Fruit fly (Drosophila melanogaster) whole organism, embryonic: Measurements from ENCODE around the gene CG12289.

Experiments used
- Ada2b ChIP-seq: fragments of 200-800 bp; sonication (Bioruptor generic); IDR thresholded peaks from 2 replicates; pipeline ENCODE4 v1.3.6; 2022; ENCODE audit warnings: missing biosample characterization, missing genetic modification characterization
- CG15696 ChIP-seq: fragments of 200-800 bp; sonication (Bioruptor generic); optimal IDR thresholded peaks from 2 replicates; lab custom pipeline; 2019; ENCODE audit warnings: missing biosample characterization, mild to moderate bottlenecking, missing genetic modification characterization, moderate library complexity
- CG16815 ChIP-seq: fragments of 200-800 bp; sonication (Bioruptor generic); optimal IDR thresholded peaks from 3 replicates; lab custom pipeline; 2017; ENCODE audit warnings: missing biosample characterization, mild to moderate bottlenecking, missing genetic modification characterization
- CG18619 ChIP-seq: fragments of 200-800 bp; sonication (Bioruptor generic); optimal IDR thresholded peaks from 3 replicates; lab custom pipeline; 2017; ENCODE audit warnings: missing biosample characterization, mild to moderate bottlenecking, missing genetic modification characterization
- CG2199 ChIP-seq: fragments of 200-800 bp; sonication (Bioruptor generic); IDR thresholded peaks from 3 replicates; pipeline ENCODE4 v1.3.6; 2022; ENCODE audit warnings: missing biosample characterization, missing genetic modification characterization
- CG2712 ChIP-seq: fragments of 200-800 bp; optimal IDR thresholded peaks from 3 replicates; lab custom pipeline; 2019; ENCODE audit warnings: missing biosample characterization, mild to moderate bottlenecking, missing genetic modification characterization, moderate library complexity
- CG32532 ChIP-seq: fragments of 200-800 bp; sonication (Bioruptor generic); IDR thresholded peaks from 2 replicates; pipeline ENCODE4 v1.3.6; 2022; ENCODE audit warnings: missing biosample characterization, missing genetic modification characterization
- CG4617 ChIP-seq: fragments of 200-800 bp; sonication (Bioruptor generic); optimal IDR thresholded peaks from 3 replicates; lab custom pipeline; 2016; ENCODE audit warnings: missing biosample characterization, missing genetic modification characterization, borderline replicate concordance
- CG5953 ChIP-seq: fragments of 200-800 bp; sonication (Bioruptor generic); IDR thresholded peaks from 2 replicates; pipeline ENCODE4 v1.3.6; 2022; ENCODE audit warnings: missing biosample characterization, missing genetic modification characterization
- CG8290 ChIP-seq, 3 experiments: fragments of 200-800 bp; sonication (Bioruptor generic); optimal IDR thresholded peaks; 2 replicates each; lab custom pipeline; 2016 to 2019; ENCODE audit warnings: missing biosample characterization in 3 of 3, missing genetic modification characterization in 3 of 3, mild to moderate bottlenecking in 2 of 3, moderate library complexity in 1 of 3
- CTCF ChIP-seq: fragments of 200-800 bp; sonication (Bioruptor generic); optimal IDR thresholded peaks from 2 replicates; lab custom pipeline; 2017; ENCODE audit warnings: missing biosample characterization, mild to moderate bottlenecking, missing genetic modification characterization, moderate library complexity
- D19A ChIP-seq: fragments of 200-800 bp; optimal IDR thresholded peaks from 3 replicates; lab custom pipeline; 2019; ENCODE audit warnings: missing biosample characterization, mild to moderate bottlenecking, missing genetic modification characterization, moderate library complexity
- Drgx ChIP-seq: fragments of 200-800 bp; sonication (Bioruptor generic); IDR thresholded peaks from 2 replicates; pipeline ENCODE4 v1.3.6; 2022; ENCODE audit warnings: missing biosample characterization, missing genetic modification characterization
- Hey ChIP-seq: fragments of 200-800 bp; sonication (Bioruptor generic); optimal IDR thresholded peaks from 3 replicates; lab custom pipeline; 2018; ENCODE audit warnings: missing biosample characterization, mild to moderate bottlenecking, missing genetic modification characterization
- Jarid2 ChIP-seq: fragments of 200-800 bp; sonication (Bioruptor generic); optimal IDR thresholded peaks from 3 replicates; lab custom pipeline; 2017; ENCODE audit warnings: mild to moderate bottlenecking, missing biosample characterization, missing genetic modification reagents, missing genetic modification characterization
- MBD-R2 ChIP-seq: fragments of 200-800 bp; sonication (Bioruptor generic); IDR thresholded peaks from 2 replicates; pipeline ENCODE4 v1.3.6; 2022; ENCODE audit warnings: missing biosample characterization, missing genetic modification characterization
- Med ChIP-seq: fragments of 200-800 bp; sonication (Bioruptor generic); peaks from one replicate; lab custom pipeline; 2016; ENCODE audit warnings: missing biosample characterization, missing genetic modification characterization, mild to moderate bottlenecking, inconsistent platforms, moderate library complexity
- Nf-YB ChIP-seq: fragments of 200-800 bp; sonication (Bioruptor generic); optimal IDR thresholded peaks from 3 replicates; lab custom pipeline; 2019; ENCODE audit warnings: missing biosample characterization, mild to moderate bottlenecking, missing genetic modification characterization, moderate library complexity
- Oaz ChIP-seq: fragments of 200-800 bp; sonication (Bioruptor generic); IDR thresholded peaks from 2 replicates; pipeline ENCODE4 v1.3.6; 2022; ENCODE audit warnings: missing biosample characterization, missing genetic modification characterization
- Sox102F ChIP-seq: fragments of 200-800 bp; sonication (Bioruptor generic); optimal IDR thresholded peaks from 2 replicates; lab custom pipeline; 2018; ENCODE audit warnings: missing biosample characterization, mild to moderate bottlenecking, missing genetic modification characterization, moderate library complexity
- chm ChIP-seq: fragments of 200-800 bp; sonication (Bioruptor generic); IDR thresholded peaks from 2 replicates; pipeline ENCODE4 v1.3.6; 2022; ENCODE audit warnings: missing biosample characterization, missing genetic modification characterization
- ci ChIP-seq: fragments of 200-800 bp; sonication (Bioruptor generic); IDR thresholded peaks from 3 replicates; pipeline ENCODE4 v1.3.6; 2022; ENCODE audit warnings: missing biosample characterization, missing genetic modification characterization
- crc ChIP-seq: fragments of 200-800 bp; sonication (Bioruptor generic); optimal IDR thresholded peaks from 2 replicates; lab custom pipeline; 2016; ENCODE audit warnings: missing biosample characterization, missing genetic modification characterization
- dimm ChIP-seq: fragments of 200-800 bp; sonication (Bioruptor generic); IDR thresholded peaks from 2 replicates; pipeline ENCODE4 v1.3.6; 2022; ENCODE audit warnings: missing biosample characterization, missing genetic modification characterization
- eve ChIP-seq, 2 experiments: fragments of >200 bp; optimal IDR thresholded peaks; 2 replicates each; lab custom pipeline; 2017; ENCODE audit warnings: missing biosample characterization in 2 of 2, missing genetic modification characterization in 2 of 2
- ewg ChIP-seq: fragments of 200-800 bp; sonication (Bioruptor generic); optimal IDR thresholded peaks from 3 replicates; lab custom pipeline; 2017; ENCODE audit warnings: mild to moderate bottlenecking, missing biosample characterization, missing genetic modification reagents, missing genetic modification characterization
- fd64A ChIP-seq: fragments of 200-800 bp; sonication (Bioruptor generic); optimal IDR thresholded peaks from 3 replicates; lab custom pipeline; 2018; ENCODE audit warnings: missing biosample characterization, mild to moderate bottlenecking, missing genetic modification characterization
- grn ChIP-seq: fragments of 200-800 bp; sonication (Bioruptor generic); optimal IDR thresholded peaks from 3 replicates; lab custom pipeline; 2017; ENCODE audit warnings: missing biosample characterization, missing genetic modification characterization
- kay ChIP-seq: fragments of 200-800 bp; sonication (Bioruptor generic); optimal IDR thresholded peaks from 2 replicates; lab custom pipeline; 2016; ENCODE audit warnings: missing biosample characterization, missing genetic modification characterization
- lov ChIP-seq, 2 experiments: fragments of 200-800 bp in 1 of 2; fragments of >200 bp in 1 of 2; sonication (Bioruptor generic) in 1 of 2; IDR thresholded peaks in 1 of 2; optimal IDR thresholded peaks in 1 of 2; 2 replicates in 1 of 2; 3 replicates in 1 of 2; pipeline versions ENCODE4 v1.3.6 to Lab custom; 2017 to 2022; ENCODE audit warnings: missing biosample characterization in 1 of 2, missing genetic modification characterization in 1 of 2
- nerfin-2 ChIP-seq: fragments of 200-800 bp; sonication (Bioruptor generic); IDR thresholded peaks from 2 replicates; pipeline ENCODE4 v1.3.6; 2022; ENCODE audit warnings: missing biosample characterization, missing genetic modification characterization; ENCODE audit not compliant: partially characterized antibody
- nom ChIP-seq: fragments of 200-800 bp; sonication (Bioruptor generic); optimal IDR thresholded peaks from 2 replicates; lab custom pipeline; 2017; ENCODE audit warnings: missing biosample characterization, missing genetic modification characterization, mild to moderate bottlenecking, moderate library complexity, missing genetic modification reagents
- pros ChIP-seq: fragments of 200-800 bp; sonication (Bioruptor generic); optimal IDR thresholded peaks from 3 replicates; lab custom pipeline; 2019; ENCODE audit warnings: missing biosample characterization, mild to moderate bottlenecking, missing genetic modification characterization, moderate library complexity
- sens ChIP-seq: fragments of 200-800 bp; sonication (Bioruptor generic); peaks from one replicate; lab custom pipeline; 2016; ENCODE audit warnings: missing biosample characterization, missing genetic modification characterization
- sr ChIP-seq: fragments of 200-800 bp; sonication (Bioruptor generic); IDR thresholded peaks from 3 replicates; pipeline ENCODE4 v1.3.6; 2022; ENCODE audit warnings: missing biosample characterization, missing genetic modification characterization
- stwl ChIP-seq: fragments of 200-800 bp; sonication (Bioruptor generic); optimal IDR thresholded peaks from 3 replicates; lab custom pipeline; 2018; ENCODE audit warnings: missing biosample characterization, mild to moderate bottlenecking, missing genetic modification characterization, moderate library complexity
- twi ChIP-seq: fragments of 200-800 bp; optimal IDR thresholded peaks from 2 replicates; lab custom pipeline; 2019; ENCODE audit warnings: missing biosample characterization, mild to moderate bottlenecking, missing genetic modification characterization, moderate library complexity
- vnd ChIP-seq: fragments of 200-800 bp; sonication (Bioruptor generic); IDR thresholded peaks from 3 replicates; pipeline ENCODE4 v1.3.6; 2022; ENCODE audit warnings: missing biosample characterization, missing genetic modification characterization; ENCODE audit not compliant: partially characterized antibody
- zfh1 ChIP-seq: fragments of 200-800 bp; sonication (Bioruptor generic); IDR thresholded peaks from 3 replicates; pipeline ENCODE4 v1.3.6; 2022; ENCODE audit warnings: missing biosample characterization, missing genetic modification characterization

The CG12289 gene

DNA sequence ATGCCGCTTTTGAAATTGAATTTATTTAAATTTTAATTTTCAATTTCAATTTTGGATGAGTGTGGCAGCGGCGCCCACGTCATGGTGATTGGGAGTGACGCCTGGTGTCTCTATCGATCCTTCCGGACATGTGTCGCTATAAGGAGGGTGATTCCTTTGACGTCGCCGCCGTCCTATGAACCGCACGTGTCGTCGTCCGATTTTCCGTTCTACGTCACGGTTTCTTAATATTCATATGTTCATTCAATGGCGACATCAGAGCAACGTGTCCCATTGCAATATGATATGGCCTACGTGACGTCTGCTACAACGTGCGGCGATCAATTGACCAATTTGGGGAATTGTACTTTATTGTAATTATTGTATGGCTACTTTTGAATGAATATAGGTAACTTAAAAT, 25.8 kb downstream of the CG12289 start (continued):
- TF ChIP-seq Nf-YB (GFP tag; lab: Kevin White, UChicago) (no peak), Hey (tag; lab: Kevin White, UChicago) (peak; percentile 70), sens (peak; percentile 60), ewg (GFP tag; lab: Kevin White, UChicago) (no peak), CG2712 (tag; lab: Kevin White, UChicago) (no peak), sr (GFP tag; lab: Robert Waterston, UW) (no peak), CG16815 (GFP tag; lab: Kevin White, UChicago) (no peak), stwl (tag; lab: Kevin White, UChicago) (no peak), Jarid2 (GFP tag; lab: Kevin White, UChicago) (no peak), Sox102F (GFP tag; lab: Kevin White, UChicago) (no peak), Drgx (GFP tag; lab: Robert Waterston, UW) (no peak), dimm (GFP tag; lab: Robert Waterston, UW) (no peak), vnd (no peak), CG15696 (no peak), nerfin-2 (no peak), crc (GFP tag; lab: Kevin White, UChicago) (no peak), pros (GFP tag; lab: Kevin White, UChicago) (no peak), twi (tag; lab: Kevin White, UChicago) (peak; percentile 88)

DNA sequence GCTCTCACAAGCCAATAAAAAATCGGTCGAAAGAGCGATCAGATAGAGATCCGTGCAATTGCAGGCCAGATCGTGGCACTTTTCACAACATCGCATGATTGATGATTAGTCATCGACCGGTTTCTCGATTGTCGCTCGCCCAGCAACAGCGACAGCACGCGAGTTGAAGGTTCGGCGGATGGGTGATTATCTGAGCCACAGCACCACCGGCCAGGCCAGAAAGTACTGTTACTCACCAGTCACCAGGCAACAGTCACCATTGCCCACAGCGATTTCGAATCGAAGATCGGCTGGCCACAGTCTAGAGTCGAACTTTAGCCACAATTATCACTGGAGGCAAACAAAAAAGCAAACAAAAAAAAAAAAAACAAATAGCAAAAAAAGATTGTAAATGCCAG, 26.3 kb downstream of the CG12289 start:
- TF ChIP-seq Med (GFP tag; lab: Kevin White, UChicago) (peak; percentile 51), nom (GFP tag; lab: Kevin White, UChicago) (peak; percentile 7), D19A (peak; percentile 26), eve (GFP tag; optimal IDR thresholded peaks at IDR 0.05; lab: Kevin White, UChicago) (no peak), Ada2b (GFP tag; lab: Robert Waterston, UW) (peak; percentile 19; the same call in 1 of the 2 replicates), Oaz (no peak), fd64A (no peak), grn (GFP tag; lab: Kevin White, UChicago) (peak; percentile 16), CG4617 (GFP tag; lab: Kevin White, UChicago) (no peak), kay (GFP tag; lab: Kevin White, UChicago) (peak; percentile 5), chm (GFP tag; lab: Robert Waterston, UW) (0 out of 2 replicates have a peak, but pooled peaks have one; percentile 20), CTCF (no peak), MBD-R2 (GFP tag; lab: Robert Waterston, UW) (no peak), CG8290 (GFP tag; optimal IDR thresholded peaks at IDR 0.05; lab: Kevin White, UChicago) (no peak), CG8290 (tag; optimal IDR thresholded peaks at IDR 0.05; lab: Kevin White, UChicago) (peak in 1 of 2 experiments; percentile 26), ci (GFP tag; lab: Robert Waterston, UW) (peak; percentile 20; the same call in 1 of the 3 replicates), CG5953 (0 out of 2 replicates have a peak, but pooled peaks have one; percentile 14), CG2199 (GFP tag; lab: Robert Waterston, UW) (peak; percentile 66; the same call in 1 of the 3 replicates), lov (optimal IDR thresholded peaks at IDR 0.05; lab: Kevin White, UChicago) (no peak), lov (GFP tag; IDR thresholded peaks at IDR 0.05; lab: Robert Waterston, UW) (0 out of 3 replicates have a peak, but pooled peaks have one; percentile 52), CG18619 (GFP tag; lab: Kevin White, UChicago) (no peak), CG32532 (GFP tag; lab: Robert Waterston, UW) (0 out of 2 replicates have a peak, but pooled peaks have one; percentile 12), zfh1 (0 out of 3 replicates have a peak, but pooled peaks have one; percentile 13)
